Worm (Caenorhabditis elegans) whole organism, L2 larva: ENCODE results near the gene dod-24.
A peak's percentile ranks its signal among the peaks of the same experiment; 100 is the strongest.

Experiments
- R02D3.7 ChIP-seq: fragments of 150-350 bp; optimal IDR thresholded peaks from 2 replicates; lab custom pipeline; 2014; ENCODE audit warnings: missing biosample characterization, missing genetic modification characterization
- ZK546.5 ChIP-seq: sonication (generic microtip); optimal IDR thresholded peaks from 2 replicates; lab custom pipeline; 2017; ENCODE audit warnings: missing biosample characterization, missing genetic modification characterization
- alr-1 ChIP-seq: fragments of 150-350 bp; optimal IDR thresholded peaks from 2 replicates; lab custom pipeline; 2014; ENCODE audit warnings: missing biosample characterization, missing genetic modification characterization
- aly-2 ChIP-seq: fragments of 150-350 bp; optimal IDR thresholded peaks from 2 replicates; lab custom pipeline; 2014; ENCODE audit warnings: missing biosample characterization, missing genetic modification characterization
- ama-1 ChIP-seq: fragments of 150-350 bp; optimal IDR thresholded peaks from 2 replicates; lab custom pipeline; 2018; ENCODE audit warnings: inconsistent platforms
- blmp-1 ChIP-seq: sonication (generic microtip); optimal IDR thresholded peaks from 2 replicates; lab custom pipeline; 2017; ENCODE audit warnings: missing genetic modification characterization, mild to moderate bottlenecking, missing compliant biosample characterization, antibody characterized with exemption, moderate library complexity; ENCODE audit not compliant: insufficient read depth
- ceh-82 ChIP-seq: fragments of 150-350 bp; optimal IDR thresholded peaks from 2 replicates; lab custom pipeline; 2014; ENCODE audit warnings: missing biosample characterization, missing genetic modification characterization
- crh-2 ChIP-seq: sonication (generic microtip); optimal IDR thresholded peaks from 2 replicates; lab custom pipeline; 2017; ENCODE audit warnings: missing biosample characterization, missing genetic modification characterization
- elt-1 ChIP-seq: fragments of 150-350 bp; optimal IDR thresholded peaks from 2 replicates; lab custom pipeline; 2014; ENCODE audit warnings: missing biosample characterization, missing genetic modification characterization
- elt-3 ChIP-seq: sonication (generic microtip); optimal IDR thresholded peaks from 2 replicates; lab custom pipeline; 2017; ENCODE audit warnings: missing biosample characterization, missing genetic modification characterization
- fos-1 ChIP-seq: fragments of 150-350 bp; optimal IDR thresholded peaks from 2 replicates; lab custom pipeline; 2014; ENCODE audit warnings: missing biosample characterization, missing genetic modification characterization
- gmeb-1 ChIP-seq: fragments of 150-350 bp; optimal IDR thresholded peaks from 2 replicates; lab custom pipeline; 2014; ENCODE audit warnings: missing biosample characterization, missing genetic modification characterization
- lin-13 ChIP-seq: fragments of 150-350 bp; optimal IDR thresholded peaks from 2 replicates; lab custom pipeline; 2014; ENCODE audit warnings: missing biosample characterization, missing genetic modification reagents, missing genetic modification characterization
- lin-39 ChIP-seq: fragments of 150-350 bp; optimal IDR thresholded peaks from 2 replicates; lab custom pipeline; 2014; ENCODE audit warnings: missing biosample characterization, missing genetic modification reagents, missing genetic modification characterization
- lsy-2 ChIP-seq, 2 experiments: fragments of 150-350 bp in 1 of 2; sonication (generic microtip) in 1 of 2; optimal IDR thresholded peaks; 2 replicates each; lab custom pipeline; 2014 to 2017; ENCODE audit warnings: missing biosample characterization in 2 of 2, missing genetic modification characterization in 2 of 2
- nhr-10 ChIP-seq: sonication (generic microtip); optimal IDR thresholded peaks from 2 replicates; lab custom pipeline; 2017; ENCODE audit warnings: missing biosample characterization, missing genetic modification characterization
- nhr-11 ChIP-seq: fragments of 150-350 bp; optimal IDR thresholded peaks from 2 replicates; lab custom pipeline; 2014; ENCODE audit warnings: missing biosample characterization, missing genetic modification characterization
- nhr-12 ChIP-seq: fragments of 150-350 bp; optimal IDR thresholded peaks from 2 replicates; lab custom pipeline; 2014; ENCODE audit warnings: missing biosample characterization, missing genetic modification characterization
- nhr-21 ChIP-seq: fragments of 150-350 bp; optimal IDR thresholded peaks from 2 replicates; lab custom pipeline; 2014; ENCODE audit warnings: missing biosample characterization, missing genetic modification characterization
- nhr-237 ChIP-seq: fragments of 150-350 bp; optimal IDR thresholded peaks from 2 replicates; lab custom pipeline; 2014; ENCODE audit warnings: missing biosample characterization, missing genetic modification characterization
- nhr-6 ChIP-seq: fragments of 150-350 bp; optimal IDR thresholded peaks from 2 replicates; lab custom pipeline; 2014; ENCODE audit warnings: missing biosample characterization, missing genetic modification characterization
- nhr-77 ChIP-seq: fragments of 150-350 bp; optimal IDR thresholded peaks from 2 replicates; lab custom pipeline; 2014; ENCODE audit warnings: missing biosample characterization, missing genetic modification characterization
- peb-1 ChIP-seq: fragments of 150-350 bp; optimal IDR thresholded peaks from 2 replicates; lab custom pipeline; 2014; ENCODE audit warnings: missing biosample characterization, missing genetic modification characterization
- skn-1 ChIP-seq: sonication (generic microtip); optimal IDR thresholded peaks from 2 replicates; lab custom pipeline; 2017; ENCODE audit warnings: missing biosample characterization, missing genetic modification characterization
- sma-3 ChIP-seq: sonication (generic microtip); optimal IDR thresholded peaks from 2 replicates; lab custom pipeline; 2016; ENCODE audit warnings: missing genetic modification reagents, missing genetic modification characterization, missing compliant biosample characterization
- sma-9 ChIP-seq, 2 experiments: fragments of 150-350 bp in 1 of 2; sonication (generic microtip) in 1 of 2; optimal IDR thresholded peaks; 2 replicates each; lab custom pipeline; 2014 to 2016; ENCODE audit warnings: missing genetic modification characterization in 2 of 2, mild to moderate bottlenecking in 1 of 2, missing biosample characterization in 1 of 2, missing compliant biosample characterization in 1 of 2, missing genetic modification reagents in 1 of 2, moderate library complexity in 1 of 2
- snpc-4 ChIP-seq: fragments of 150-350 bp; optimal IDR thresholded peaks from 2 replicates; lab custom pipeline; 2014; ENCODE audit warnings: missing biosample characterization, missing genetic modification characterization
- unc-39 ChIP-seq: fragments of 150-350 bp; optimal IDR thresholded peaks from 2 replicates; lab custom pipeline; 2014; ENCODE audit warnings: missing biosample characterization, missing genetic modification characterization
- unc-55 ChIP-seq: fragments of 150-350 bp; sonication (generic microtip); optimal IDR thresholded peaks from 3 replicates; lab custom pipeline; 2014; ENCODE audit warnings: missing biosample characterization, missing genetic modification reagents, missing genetic modification characterization
- ztf-1 ChIP-seq: fragments of 200-800 bp; sonication (Bioruptor generic); conservative IDR thresholded peaks from 2 replicates; pipeline ENCODE4 v1.3.6; 2022; ENCODE audit warnings: missing genetic modification characterization, missing compliant biosample characterization
- ztf-4 ChIP-seq: fragments of 150-350 bp; optimal IDR thresholded peaks from 2 replicates; lab custom pipeline; 2014; ENCODE audit warnings: missing biosample characterization, missing genetic modification characterization

dod-24 gene

ce11 chrIV:12965074-12965473 is 23.9 kb upstream of the dod-24 start, which contains the start of gene dod-22:
Gene dod-22 (plus strand): TSS chrIV:12965374.
- no peak for TF ChIP-seq nhr-11 (tag; lab: Kevin White, UChicago)
- no peak for TF ChIP-seq nhr-77
- TF ChIP-seq nhr-10 (tag; lab: Kevin White, UChicago) = no peak
- TF ChIP-seq fos-1 (tag; lab: Kevin White, UChicago) = peak; percentile 21

- TF ChIP-seq ceh-82 (tag; lab: Kevin White, UChicago) = no peak
- peak; percentile 56 for TF ChIP-seq fos-1 (tag; lab: Kevin White, UChicago)
- TF ChIP-seq alr-1 (tag; lab: Kevin White, UChicago) = no peak
- no peak for TF ChIP-seq crh-2 (tag; lab: Kevin White, UChicago)
- no peak for TF ChIP-seq lsy-2 (tag; optimal IDR thresholded peaks at IDR 0.05; lab: Kevin White, UChicago)
- no peak for TF ChIP-seq peb-1 (tag; lab: Kevin White, UChicago)
- TF ChIP-seq sma-3 (GFP tag; lab: Kevin White, UChicago) = no peak
- peak; percentile 33 for TF ChIP-seq sma-9 (GFP tag; optimal IDR thresholded peaks at IDR 0.05; lab: Kevin White, UChicago)
- no peak for TF ChIP-seq sma-9 (tag; optimal IDR thresholded peaks at IDR 0.05; lab: Kevin White, UChicago)
Observed at ce11 chrIV:12964648-12965047, 23.5 kb upstream of the dod-24 start.

DNA sequence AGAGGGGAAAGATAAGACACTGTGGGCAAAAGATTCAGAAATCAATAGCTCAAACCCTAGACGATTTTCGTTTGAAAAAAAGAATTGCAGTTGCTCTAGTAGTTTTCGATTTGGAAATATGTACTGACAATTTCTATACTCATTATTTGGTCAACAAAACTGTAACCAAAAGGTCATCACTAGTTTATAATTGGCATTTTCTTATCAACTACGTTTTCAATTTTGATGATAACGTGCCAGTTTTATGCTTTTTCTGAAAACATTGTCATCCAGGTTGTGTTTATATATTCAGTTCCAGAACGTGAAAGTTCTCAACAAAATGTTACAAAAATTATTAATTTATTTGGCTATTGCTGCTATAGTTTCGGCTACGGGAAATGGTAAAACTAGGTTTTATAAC is 21.4 kb upstream of the dod-24 start, which contains the start of gene F55G11.8:
F55G11.8 (plus strand) TSS at position 245 of the 400 bp plus-strand sequence.
- TF ChIP-seq fos-1 (tag; lab: Kevin White, UChicago) (peak; percentile 86), elt-3 (tag; lab: Kevin White, UChicago) (no peak), snpc-4 (tag; lab: Kevin White, UChicago) (no peak), sma-9 (GFP tag; optimal IDR thresholded peaks at IDR 0.05; lab: Kevin White, UChicago) (peak; percentile 25), sma-9 (tag; optimal IDR thresholded peaks at IDR 0.05; lab: Kevin White, UChicago) (no peak), skn-1 (tag; lab: Kevin White, UChicago) (peak; percentile 43)

ce11 chrIV:12960136-12960535 is 19.0 kb upstream of the dod-24 start, which contains the start of gene F55G11.7:
Gene F55G11.7 (plus strand): TSS chrIV:12960436.
- TF ChIP-seq nhr-10 (tag; lab: Kevin White, UChicago) = no peak
- TF ChIP-seq lsy-2 (tag; optimal IDR thresholded peaks at IDR 0.05; lab: Kevin White, UChicago) = no peak
- no peak for TF ChIP-seq nhr-11 (tag; lab: Kevin White, UChicago)
- no peak for TF ChIP-seq peb-1 (tag; lab: Kevin White, UChicago)
- TF ChIP-seq nhr-12 (tag; lab: Kevin White, UChicago) = no peak
- no peak for TF ChIP-seq elt-1 (tag; lab: Kevin White, UChicago)
- no peak for TF ChIP-seq lin-13 (GFP tag; lab: Kevin White, UChicago)
- no peak for TF ChIP-seq ztf-4 (tag; lab: Kevin White, UChicago)
- TF ChIP-seq ztf-1 = no peak
- TF ChIP-seq ama-1 (lab: Kevin White, UChicago) = no peak
- no peak for TF ChIP-seq lin-39
- no peak for TF ChIP-seq blmp-1 (tag; lab: Kevin White, UChicago)

- TF ChIP-seq gmeb-1 (tag; lab: Kevin White, UChicago) = no peak
- TF ChIP-seq unc-55 (GFP tag; lab: Kevin White, UChicago) = no peak
- no peak for TF ChIP-seq crh-2 (tag; lab: Kevin White, UChicago)
- no peak for TF ChIP-seq nhr-6
- no peak for TF ChIP-seq unc-39 (tag; lab: Kevin White, UChicago)
- no peak for TF ChIP-seq nhr-237 (tag; lab: Kevin White, UChicago)
- no peak for TF ChIP-seq R02D3.7 (tag; lab: Kevin White, UChicago)
- no peak for TF ChIP-seq elt-1 (tag; lab: Kevin White, UChicago)
Observed at ce11 chrIV:12957730-12958129, 16.6 kb upstream of the dod-24 start, which contains the start of gene F55G11.6. Gene F55G11.6 (plus strand): TSS chrIV:12958030.

DNA sequence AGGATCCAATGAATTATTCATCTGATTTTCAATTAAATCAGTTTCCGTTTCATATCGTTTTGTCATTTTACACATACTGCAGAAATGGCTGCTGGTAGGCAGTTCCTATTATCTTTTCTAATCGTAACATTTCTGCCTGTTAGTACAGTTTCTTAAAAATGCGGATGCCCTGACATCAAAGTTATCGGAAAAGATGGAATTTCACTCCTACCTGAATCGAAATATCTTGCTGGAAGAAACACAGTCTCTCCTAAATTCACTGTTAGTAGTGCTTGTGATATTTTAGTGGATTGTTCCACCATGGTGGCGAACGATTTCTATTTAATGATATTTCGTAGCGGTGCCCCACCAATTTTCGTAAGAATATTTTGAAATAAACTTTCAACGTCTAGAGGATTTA is 7.3 kb upstream of the dod-24 start, which contains the start of gene F55G11.10:
F55G11.10 (plus strand) TSS at position 301 of the 400 bp plus-strand sequence.
- no peak for TF ChIP-seq peb-1 (tag; lab: Kevin White, UChicago)
- TF ChIP-seq nhr-6 = no peak
- TF ChIP-seq aly-2 (tag; lab: Kevin White, UChicago) = no peak
- no peak for TF ChIP-seq ZK546.5
- no peak for TF ChIP-seq ztf-4 (tag; lab: Kevin White, UChicago)
- TF ChIP-seq unc-39 (tag; lab: Kevin White, UChicago) = no peak
- TF ChIP-seq nhr-21 = no peak
- no peak for TF ChIP-seq alr-1 (tag; lab: Kevin White, UChicago)
- no peak for TF ChIP-seq nhr-237 (tag; lab: Kevin White, UChicago)
- TF ChIP-seq sma-9 (GFP tag; optimal IDR thresholded peaks at IDR 0.05; lab: Kevin White, UChicago) = no peak
- TF ChIP-seq sma-9 (tag; optimal IDR thresholded peaks at IDR 0.05; lab: Kevin White, UChicago) = no peak
